Worm (Caenorhabditis elegans) whole organism, L4/young adult: ENCODE results near the gene dpy-27.

Source experiments
- W03F9.2 ChIP-seq: fragments of 150-350 bp; optimal IDR thresholded peaks from 2 replicates; lab custom pipeline; 2014; ENCODE audit warnings: missing biosample characterization, missing genetic modification characterization
- him-1 ChIP-seq: sonication (generic microtip); optimal IDR thresholded peaks from 2 replicates; lab custom pipeline; 2016; ENCODE audit warnings: missing genotype, missing genetic modification reagents, missing genetic modification characterization, missing compliant biosample characterization

- TF ChIP-seq him-1 (tag; lab: Kevin White, UChicago) = no peak
- no peak for TF ChIP-seq W03F9.2 (tag; lab: Kevin White, UChicago)
Observed at ce11 chrIII:3832291-3832690, 12.8 kb upstream of the dpy-27 start, which contains the start of gene cyp-25A1.
